Fruit fly (Drosophila melanogaster) whole organism, embryonic: ENCODE results near the gene Alp9.

ENCODE experiments used
- ATbp ChIP-seq: fragments of 200-800 bp; sonication (Bioruptor generic); optimal IDR thresholded peaks from 2 replicates; lab custom pipeline; 2017; ENCODE audit warnings: missing biosample characterization, mild to moderate bottlenecking, missing genetic modification characterization, missing genetic modification reagents
- B-H2 ChIP-seq: fragments of 200-800 bp; sonication (Bioruptor generic); optimal IDR thresholded peaks from 2 replicates; lab custom pipeline; 2018; ENCODE audit warnings: missing biosample characterization, mild to moderate bottlenecking, missing genetic modification characterization
- CG10267 ChIP-seq: fragments of 200-800 bp; sonication (Bioruptor generic); optimal IDR thresholded peaks from 2 replicates; lab custom pipeline; 2018; ENCODE audit warnings: missing biosample characterization, mild to moderate bottlenecking, missing genetic modification characterization, moderate library complexity
- CG10366 ChIP-seq: fragments of 200-800 bp; sonication (Bioruptor generic); IDR thresholded peaks from 2 replicates; pipeline ENCODE4 v1.3.6; 2022; ENCODE audit warnings: missing biosample characterization, missing genetic modification characterization
- CG10565 ChIP-seq: fragments of 200-800 bp; sonication (Bioruptor generic); optimal IDR thresholded peaks from 3 replicates; lab custom pipeline; 2016; ENCODE audit warnings: missing biosample characterization, mild to moderate bottlenecking, missing genetic modification characterization
- CG10979 ChIP-seq: fragments of 200-800 bp; sonication (Bioruptor generic); optimal IDR thresholded peaks from 2 replicates; lab custom pipeline; 2018; ENCODE audit warnings: missing biosample characterization, mild to moderate bottlenecking, missing genetic modification characterization, moderate library complexity
- CG11398 ChIP-seq: fragments of 200-800 bp; sonication (Bioruptor generic); optimal IDR thresholded peaks from 2 replicates; lab custom pipeline; 2016; ENCODE audit warnings: missing biosample characterization, missing genetic modification characterization
- CG13624 ChIP-seq: fragments of 200-800 bp; sonication (Bioruptor generic); optimal IDR thresholded peaks from 2 replicates; lab custom pipeline; 2016; ENCODE audit warnings: missing biosample characterization, missing genetic modification characterization
- CG13894 ChIP-seq: fragments of 200-800 bp; sonication (Bioruptor generic); optimal IDR thresholded peaks from 3 replicates; lab custom pipeline; 2018; ENCODE audit warnings: missing biosample characterization, mild to moderate bottlenecking, missing genetic modification characterization, moderate library complexity
- CG15269 ChIP-seq: fragments of 200-800 bp; sonication (Bioruptor generic); optimal IDR thresholded peaks from 2 replicates; lab custom pipeline; 2018; ENCODE audit warnings: missing biosample characterization, mild to moderate bottlenecking, missing genetic modification characterization, moderate library complexity
- CG16813 ChIP-seq: fragments of 200-800 bp; sonication (Bioruptor generic); IDR thresholded peaks from 3 replicates; pipeline ENCODE4 v1.3.6; 2022; ENCODE audit warnings: missing biosample characterization, missing genetic modification characterization; ENCODE audit not compliant: partially characterized antibody
- CG17802 ChIP-seq: fragments of 200-800 bp; sonication (Bioruptor generic); optimal IDR thresholded peaks from 2 replicates; lab custom pipeline; 2018; ENCODE audit warnings: missing biosample characterization, mild to moderate bottlenecking, missing genetic modification characterization, moderate library complexity
- CG18476 ChIP-seq: fragments of 200-800 bp; sonication (Bioruptor generic); optimal IDR thresholded peaks from 2 replicates; lab custom pipeline; 2016; ENCODE audit warnings: missing biosample characterization, mild to moderate bottlenecking, missing genetic modification characterization
- CG18599 ChIP-seq: fragments of 200-800 bp; sonication (Bioruptor generic); optimal IDR thresholded peaks from 3 replicates; lab custom pipeline; 2017; ENCODE audit warnings: missing biosample characterization, missing genetic modification characterization, mild to moderate bottlenecking, moderate library complexity, missing genetic modification reagents
- CG2199 ChIP-seq: fragments of 200-800 bp; sonication (Bioruptor generic); IDR thresholded peaks from 3 replicates; pipeline ENCODE4 v1.3.6; 2022; ENCODE audit warnings: missing biosample characterization, missing genetic modification characterization
- CG2712 ChIP-seq: fragments of 200-800 bp; optimal IDR thresholded peaks from 3 replicates; lab custom pipeline; 2019; ENCODE audit warnings: missing biosample characterization, mild to moderate bottlenecking, missing genetic modification characterization, moderate library complexity
- CG2875 ChIP-seq: fragments of 200-800 bp; sonication (Bioruptor generic); optimal IDR thresholded peaks from 2 replicates; lab custom pipeline; 2017; ENCODE audit warnings: missing biosample characterization, mild to moderate bottlenecking, missing genetic modification characterization, missing genetic modification reagents
- CG3726 ChIP-seq: fragments of 200-800 bp; sonication (Bioruptor generic); IDR thresholded peaks from 3 replicates; pipeline ENCODE4, ENCODE4 v1.3.6; 2022; ENCODE audit warnings: missing biosample characterization, missing genetic modification characterization
- CG3847 ChIP-seq: fragments of 200-800 bp; sonication (Bioruptor generic); IDR thresholded peaks from 2 replicates; pipeline ENCODE4 v1.3.6; 2022; ENCODE audit warnings: missing biosample characterization, missing genetic modification characterization
- CG4854 ChIP-seq: fragments of 200-800 bp; sonication (Bioruptor generic); optimal IDR thresholded peaks from 2 replicates; lab custom pipeline; 2016; ENCODE audit warnings: missing biosample characterization, missing genetic modification characterization, inconsistent platforms
- CG7357 ChIP-seq: fragments of 200-800 bp; sonication (Bioruptor generic); IDR thresholded peaks from 3 replicates; pipeline ENCODE4 v1.3.6; 2022; ENCODE audit warnings: missing biosample characterization, missing genetic modification characterization
- CG7987 ChIP-seq: fragments of 200-800 bp; sonication (Bioruptor generic); optimal IDR thresholded peaks from 2 replicates; lab custom pipeline; 2018; ENCODE audit warnings: missing biosample characterization, mild to moderate bottlenecking, missing genetic modification characterization, moderate library complexity
- CG9437 ChIP-seq: fragments of 200-800 bp; sonication (Bioruptor generic); optimal IDR thresholded peaks from 2 replicates; lab custom pipeline; 2018; ENCODE audit warnings: missing biosample characterization, mild to moderate bottlenecking, missing genetic modification characterization
- D ChIP-seq, 2 experiments: fragments of 200-800 bp in 1 of 2; fragments of >200 bp in 1 of 2; sonication (Bioruptor generic) in 1 of 2; optimal IDR thresholded peaks; 2 replicates in 1 of 2; 3 replicates in 1 of 2; lab custom pipeline; 2017; ENCODE audit warnings: mild to moderate bottlenecking in 1 of 2, missing biosample characterization in 1 of 2, missing genetic modification characterization in 1 of 2, missing genetic modification reagents in 1 of 2
- D19A ChIP-seq: fragments of 200-800 bp; optimal IDR thresholded peaks from 3 replicates; lab custom pipeline; 2019; ENCODE audit warnings: missing biosample characterization, mild to moderate bottlenecking, missing genetic modification characterization, moderate library complexity
- Dbx ChIP-seq: fragments of 200-800 bp; sonication (Bioruptor generic); IDR thresholded peaks from 3 replicates; pipeline ENCODE4 v1.3.6; 2022; ENCODE audit warnings: missing biosample characterization, missing genetic modification characterization
- Dek ChIP-seq: fragments of 200-800 bp; sonication (Bioruptor generic); optimal IDR thresholded peaks from 3 replicates; lab custom pipeline; 2019; ENCODE audit warnings: missing biosample characterization, mild to moderate bottlenecking, missing genetic modification characterization, moderate library complexity
- Dip2 ChIP-seq: fragments of 200-800 bp; sonication (Bioruptor generic); IDR thresholded peaks from 2 replicates; pipeline ENCODE4 v1.3.6; 2022; ENCODE audit warnings: missing biosample characterization, missing genetic modification characterization
- Dip3 ChIP-seq: fragments of 200-800 bp; sonication (Bioruptor generic); optimal IDR thresholded peaks from 3 replicates; lab custom pipeline; 2016; ENCODE audit warnings: missing biosample characterization, missing genetic modification characterization
- Dll ChIP-seq: fragments of 200-800 bp; sonication (Bioruptor generic); IDR thresholded peaks from 4 replicates; pipeline ENCODE4 v1.3.6; 2022; ENCODE audit warnings: missing biosample characterization, missing genetic modification characterization; ENCODE audit not compliant: partially characterized antibody
- Med ChIP-seq: fragments of 200-800 bp; sonication (Bioruptor generic); peaks from one replicate; lab custom pipeline; 2016; ENCODE audit warnings: missing biosample characterization, missing genetic modification characterization, mild to moderate bottlenecking, inconsistent platforms, moderate library complexity
- Meics ChIP-seq: fragments of 200-800 bp; sonication (Bioruptor generic); optimal IDR thresholded peaks from 2 replicates; lab custom pipeline; 2017; ENCODE audit warnings: missing biosample characterization, mild to moderate bottlenecking, missing genetic modification characterization
- Nf-YB ChIP-seq: fragments of 200-800 bp; sonication (Bioruptor generic); optimal IDR thresholded peaks from 3 replicates; lab custom pipeline; 2019; ENCODE audit warnings: missing biosample characterization, mild to moderate bottlenecking, missing genetic modification characterization, moderate library complexity
- Oaz ChIP-seq: fragments of 200-800 bp; sonication (Bioruptor generic); IDR thresholded peaks from 2 replicates; pipeline ENCODE4 v1.3.6; 2022; ENCODE audit warnings: missing biosample characterization, missing genetic modification characterization
- Oli ChIP-seq: fragments of 200-800 bp; sonication (Bioruptor generic); optimal IDR thresholded peaks from 2 replicates; lab custom pipeline; 2018; ENCODE audit warnings: missing biosample characterization, mild to moderate bottlenecking, missing genetic modification characterization, moderate library complexity
- ab ChIP-seq: fragments of 200-800 bp; sonication (Bioruptor generic); optimal IDR thresholded peaks from 2 replicates; lab custom pipeline; 2016; ENCODE audit warnings: missing biosample characterization, missing genetic modification characterization
- ac ChIP-seq: fragments of 200-800 bp; sonication (Bioruptor generic); optimal IDR thresholded peaks from 3 replicates; lab custom pipeline; 2017; ENCODE audit warnings: missing biosample characterization, mild to moderate bottlenecking, missing genetic modification characterization
- crc ChIP-seq: fragments of 200-800 bp; sonication (Bioruptor generic); optimal IDR thresholded peaks from 2 replicates; lab custom pipeline; 2016; ENCODE audit warnings: missing biosample characterization, missing genetic modification characterization
- dati ChIP-seq: fragments of 200-800 bp; sonication (Bioruptor generic); IDR thresholded peaks from 2 replicates; pipeline ENCODE4 v1.3.6; 2022; ENCODE audit warnings: missing biosample characterization, missing genetic modification characterization
- dmrt11E ChIP-seq: fragments of 200-800 bp; sonication (Bioruptor generic); optimal IDR thresholded peaks from 3 replicates; lab custom pipeline; 2018; ENCODE audit warnings: missing biosample characterization, mild to moderate bottlenecking, missing genetic modification characterization, moderate library complexity
- ftz-f1 ChIP-seq: fragments of 200-800 bp; sonication (Bioruptor generic); optimal IDR thresholded peaks from 2 replicates; lab custom pipeline; 2016; ENCODE audit warnings: missing biosample characterization, missing genetic modification characterization
- gcm ChIP-seq: fragments of 200-800 bp; sonication (Bioruptor generic); optimal IDR thresholded peaks from 2 replicates; lab custom pipeline; 2019; ENCODE audit warnings: missing biosample characterization, mild to moderate bottlenecking, missing genetic modification characterization, moderate library complexity
- gem ChIP-seq: fragments of 200-800 bp; sonication (Bioruptor generic); optimal IDR thresholded peaks from 2 replicates; lab custom pipeline; 2019; ENCODE audit warnings: missing biosample characterization, mild to moderate bottlenecking, missing genetic modification characterization, moderate library complexity
- ind ChIP-seq: fragments of 200-800 bp; sonication (Bioruptor generic); optimal IDR thresholded peaks from 3 replicates; lab custom pipeline; 2016; ENCODE audit warnings: missing biosample characterization, missing genetic modification characterization
- nmo ChIP-seq: fragments of 200-800 bp; sonication (Bioruptor generic); optimal IDR thresholded peaks from 2 replicates; lab custom pipeline; 2018; ENCODE audit warnings: missing biosample characterization, mild to moderate bottlenecking, missing genetic modification characterization, moderate library complexity
- pho ChIP-seq: fragments of 200-800 bp; sonication (Bioruptor generic); optimal IDR thresholded peaks from 2 replicates; lab custom pipeline; 2016; ENCODE audit warnings: missing biosample characterization, missing genetic modification characterization
- slou ChIP-seq: fragments of 200-800 bp; sonication (Bioruptor generic); optimal IDR thresholded peaks from 3 replicates; lab custom pipeline; 2016; ENCODE audit warnings: missing biosample characterization, missing genetic modification characterization
- sqz ChIP-seq: fragments of 200-800 bp; sonication (Bioruptor generic); optimal IDR thresholded peaks from 3 replicates; lab custom pipeline; 2018; ENCODE audit warnings: missing biosample characterization, mild to moderate bottlenecking, missing genetic modification characterization
- tap ChIP-seq: fragments of 200-800 bp; optimal IDR thresholded peaks from 3 replicates; lab custom pipeline; 2019; ENCODE audit warnings: missing biosample characterization, mild to moderate bottlenecking, missing genetic modification characterization, moderate library complexity
- tgo ChIP-seq: fragments of 200-800 bp; sonication (Bioruptor generic); IDR thresholded peaks from 3 replicates; pipeline ENCODE4 v1.3.6; 2022; ENCODE audit warnings: missing biosample characterization, missing genetic modification characterization
- vvl ChIP-seq: fragments of 200-800 bp; sonication (Bioruptor generic); IDR thresholded peaks from 2 replicates; pipeline ENCODE4 v1.3.6; 2022; ENCODE audit warnings: missing biosample characterization, missing genetic modification characterization

Gene Alp9

DNA sequence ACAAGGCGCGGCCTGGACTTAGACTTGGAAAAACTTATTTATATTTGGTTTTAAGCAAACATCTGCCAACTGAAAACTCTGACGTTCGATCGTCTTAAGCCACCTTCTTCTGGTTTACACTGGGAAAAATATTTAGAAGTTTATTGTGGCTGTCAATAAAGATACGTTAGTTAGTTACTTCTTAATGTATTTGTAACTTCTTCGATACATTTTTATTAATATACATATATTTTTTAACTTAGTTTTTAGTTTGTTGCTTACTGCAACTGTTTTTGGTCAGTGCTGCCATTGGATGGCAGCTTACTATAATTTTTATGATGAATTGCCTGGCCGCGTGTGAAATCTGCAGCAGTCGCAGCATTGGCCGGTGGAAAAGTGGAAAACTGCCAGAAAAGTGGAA, 14.2 kb downstream of the Alp9 start (continued):
- TF ChIP-seq CG2875 (GFP tag; lab: Kevin White, UChicago) (no peak), CG10267 (tag; lab: Kevin White, UChicago) (peak; percentile 11), Med (no peak), Dbx (GFP tag; lab: Robert Waterston, UW) (no peak), CG9437 (no peak), Dip2 (GFP tag; lab: Robert Waterston, UW) (no peak), CG2712 (peak; percentile 56), Oli (peak; percentile 22), ftz-f1 (GFP tag; lab: Kevin White, UChicago) (no peak), slou (GFP tag; lab: Kevin White, UChicago) (no peak), CG4854 (GFP tag; lab: Kevin White, UChicago) (no peak), ac (GFP tag; lab: Kevin White, UChicago) (no peak), ind (no peak), CG7357 (no peak), CG10979 (tag; lab: Kevin White, UChicago) (peak; percentile 43), Dek (no peak), gem (tag; lab: Kevin White, UChicago) (peak; percentile 64), B-H2 (GFP tag; lab: Kevin White, UChicago) (no peak), D19A (tag; lab: Kevin White, UChicago) (peak; percentile 3), nmo (peak; percentile 35), CG13894 (tag; lab: Kevin White, UChicago) (no peak), CG2199 (GFP tag; lab: Robert Waterston, UW) (no peak), CG17802 (no peak), D (optimal IDR thresholded peaks at IDR 0.05; lab: Kevin White, UChicago) (no peak), D (GFP tag; optimal IDR thresholded peaks at IDR 0.05; lab: Kevin White, UChicago) (no peak), dati (no peak), CG3726 (GFP tag; lab: Robert Waterston, UW) (no peak), CG11398 (GFP tag; lab: Kevin White, UChicago) (no peak), gcm (GFP tag; lab: Kevin White, UChicago) (no peak), vvl (GFP tag; lab: Robert Waterston, UW) (no peak), CG10366 (GFP tag; lab: Robert Waterston, UW) (no peak; the same call in 1 of the 2 replicates), dmrt11E (tag; lab: Kevin White, UChicago) (peak; percentile 16), tgo (GFP tag; lab: Robert Waterston, UW) (peak; percentile 23; the same call in 1 of the 3 replicates), CG13624 (GFP tag; lab: Kevin White, UChicago) (no peak), pho (GFP tag; lab: Kevin White, UChicago) (no peak), CG7987 (no peak), sqz (no peak), CG15269 (no peak), CG3847 (no peak), CG16813 (GFP tag; lab: Robert Waterston, UW) (no peak), ab (no peak), Meics (GFP tag; lab: Kevin White, UChicago) (no peak), ATbp (GFP tag; lab: Kevin White, UChicago) (no peak), Nf-YB (GFP tag; lab: Kevin White, UChicago) (no peak), Dip3 (GFP tag; lab: Kevin White, UChicago) (no peak), CG10565 (GFP tag; lab: Kevin White, UChicago) (no peak), CG18476 (GFP tag; lab: Kevin White, UChicago) (no peak), Dll (GFP tag; lab: Robert Waterston, UW) (no peak), Oaz (GFP tag; lab: Robert Waterston, UW) (no peak), CG18599 (GFP tag; lab: Kevin White, UChicago) (no peak), tap (tag; lab: Kevin White, UChicago) (no peak), crc (GFP tag; lab: Kevin White, UChicago) (no peak)
